Worm (Caenorhabditis elegans): Measurements from ENCODE around the gene F31F7.2.

Gene F31F7.2

DNA sequence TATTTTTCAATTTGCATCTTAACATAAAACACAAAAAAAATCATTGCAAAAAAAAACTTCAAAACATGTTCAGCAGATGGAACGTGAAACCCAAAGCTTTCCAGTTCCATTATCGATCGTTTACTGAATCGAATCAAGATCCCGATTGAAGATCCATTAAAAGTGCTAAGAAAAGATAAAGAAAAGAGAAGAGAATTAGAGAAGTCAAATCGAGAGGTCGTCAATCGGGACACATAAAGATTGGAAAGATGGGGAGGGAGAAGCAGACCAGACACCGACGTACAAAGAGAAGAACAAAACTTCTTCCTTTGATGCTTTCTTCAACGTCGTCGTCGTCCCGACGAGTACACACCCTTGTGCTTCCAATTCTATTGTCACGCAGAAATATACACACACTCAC lies 37.8 kb upstream of the F31F7.2 start (continued):
- TF ChIP-seq mdl-1 (tag; optimal IDR thresholded peaks at IDR 0.05), result peak in 1 of 2 experiments; percentile 24
- peak; percentile 3 for TF ChIP-seq ceh-28 (tag; optimal IDR thresholded peaks at IDR 0.05)
- TF ChIP-seq egl-27 (tag; optimal IDR thresholded peaks at IDR 0.05), result no peak
- TF ChIP-seq mdt-29 (GFP tag; IDR thresholded peaks at IDR 0.05), result no peak
- TF ChIP-seq unc-39 (tag; optimal IDR thresholded peaks at IDR 0.05), result no peak
- no peak for TF ChIP-seq nhr-28 (tag; optimal IDR thresholded peaks at IDR 0.05)
- TF ChIP-seq lin-15B (tag; optimal IDR thresholded peaks at IDR 0.05), result no peak
- TF ChIP-seq ztf-7 (tag; optimal IDR thresholded peaks at IDR 0.05), result no peak
- no peak for TF ChIP-seq dmd-6 (GFP tag; IDR thresholded peaks at IDR 0.05)
- TF ChIP-seq Y105C5A.15 (GFP tag; IDR thresholded peaks at IDR 0.05), result no peak

ce11 chrV:6233952-6234351 lies 36.7 kb upstream of the F31F7.2 start:
- TF ChIP-seq skn-1 (tag; optimal IDR thresholded peaks at IDR 0.05) (no peak), spr-1 (tag; optimal IDR thresholded peaks at IDR 0.05) (no peak), mxl-3 (GFP tag; optimal IDR thresholded peaks at IDR 0.05) (no peak), Y105C5A.15 (GFP tag; IDR thresholded peaks at IDR 0.05) (no peak), ces-1 (GFP tag; optimal IDR thresholded peaks at IDR 0.05) (no peak), snpc-4 (tag; optimal IDR thresholded peaks at IDR 0.05) (no peak), pha-4 (GFP tag; IDR thresholded peaks at IDR 0.05) (no peak), pha-4 (tag; optimal IDR thresholded peaks at IDR 0.05) (no peak), lin-39 (tag; optimal IDR thresholded peaks at IDR 0.05) (no peak), ceh-44 (GFP tag; IDR thresholded peaks at IDR 0.05) (no peak), unc-130 (GFP tag; optimal IDR thresholded peaks at IDR 0.05) (no peak), nhr-102 (tag; optimal IDR thresholded peaks at IDR 0.05) (no peak), daf-8 (GFP tag; IDR thresholded peaks at IDR 0.05) (no peak), fos-1 (tag; optimal IDR thresholded peaks at IDR 0.05) (no peak), F10B5.3 (tag; optimal IDR thresholded peaks at IDR 0.05) (no peak), ceh-20 (GFP tag; IDR thresholded peaks at IDR 0.05) (no peak), nhr-10 (tag; optimal IDR thresholded peaks at IDR 0.05) (no peak), nhr-28 (tag; optimal IDR thresholded peaks at IDR 0.05) (no peak), nhr-76 (tag; optimal IDR thresholded peaks at IDR 0.05) (no peak), lin-15B (tag; optimal IDR thresholded peaks at IDR 0.05) (no peak)

ce11 chrV:6234876-6235275 lies 35.8 kb upstream of the F31F7.2 start, which contains the start of gene K08B12.3:
TSS of gene K08B12.3 (plus strand) at chrV:6235176.
- no peak for TF ChIP-seq zip-11 (GFP tag; IDR thresholded peaks at IDR 0.05)
- no peak for TF ChIP-seq F10B5.3 (tag; optimal IDR thresholded peaks at IDR 0.05)
- TF ChIP-seq fkh-10 (GFP tag; optimal IDR thresholded peaks at IDR 0.05), result no peak
- TF ChIP-seq lin-38 (GFP tag; IDR thresholded peaks at IDR 0.05), result peak; percentile 51
- TF ChIP-seq pha-4 (GFP tag; IDR thresholded peaks at IDR 0.05), result no peak
- TF ChIP-seq pha-4 (tag; optimal IDR thresholded peaks at IDR 0.05), result no peak
- peak; percentile 4 for TF ChIP-seq dve-1 (tag; optimal IDR thresholded peaks at IDR 0.05; ENCODE audit: insufficient read depth)
- TF ChIP-seq nhr-28 (tag; optimal IDR thresholded peaks at IDR 0.05), result no peak
- no peak for TF ChIP-seq T26A8.4 (GFP tag; IDR thresholded peaks at IDR 0.05)
- TF ChIP-seq lsy-2 (tag; optimal IDR thresholded peaks at IDR 0.05), result peak in 1 of 2 experiments; percentile 13

DNA sequence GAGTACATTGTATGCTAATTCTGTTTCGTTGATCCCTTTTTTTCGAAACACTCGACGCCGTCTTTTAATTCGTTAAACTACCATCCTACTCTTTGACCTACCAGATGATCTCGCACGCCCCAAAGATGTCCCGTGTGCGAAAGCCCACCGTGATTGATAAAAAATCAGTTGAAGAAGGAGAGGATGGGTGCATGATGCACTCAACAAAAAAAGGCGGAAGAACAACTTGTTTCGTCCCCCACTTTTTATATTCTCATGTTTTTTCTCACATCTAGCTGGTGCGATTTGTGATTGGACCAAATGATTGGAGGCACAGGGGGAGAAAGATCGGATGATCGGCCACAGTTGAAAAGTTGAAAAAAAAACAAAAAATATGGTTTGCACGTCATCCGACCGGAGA lies 32.3 kb upstream of the F31F7.2 start:
- TF ChIP-seq hif-1 (tag; optimal IDR thresholded peaks at IDR 0.05) (peak in 1 of 2 experiments; percentile 37), mxl-3 (GFP tag; optimal IDR thresholded peaks at IDR 0.05) (peak; percentile 40), daf-16 (GFP tag; optimal IDR thresholded peaks at IDR 0.05) (no peak), daf-16 (tag; optimal IDR thresholded peaks at IDR 0.05) (peak; percentile 2), unc-62 (GFP tag; optimal IDR thresholded peaks at IDR 0.05 in 1 of 2) (peak in 1 of 2 experiments; percentile 93), unc-62 (tag; optimal IDR thresholded peaks at IDR 0.05) (no peak), aha-1 (tag) (peak; percentile 3), hlh-30 (tag; optimal IDR thresholded peaks at IDR 0.05; ENCODE audit: insufficient read depth) (peak; percentile 84), egl-27 (tag; optimal IDR thresholded peaks at IDR 0.05) (no peak), lin-29 (GFP tag; IDR thresholded peaks at IDR 0.05) (0 out of 2 replicates have a peak, but pooled peaks have one; percentile 42), nhr-28 (tag; optimal IDR thresholded peaks at IDR 0.05) (peak; percentile 48), nhr-76 (tag; optimal IDR thresholded peaks at IDR 0.05) (no peak), tra-1 (GFP tag; IDR thresholded peaks at IDR 0.05) (peak; percentile 86), hlh-11 (tag; optimal IDR thresholded peaks at IDR 0.05) (peak; percentile 83), mdl-1 (tag; optimal IDR thresholded peaks at IDR 0.05) (peak; percentile 62 to 83), nhr-25 (tag; optimal IDR thresholded peaks at IDR 0.05; ENCODE audit: borderline replicate concordance, insufficient read depth) (no peak), nhr-48 (tag; optimal IDR thresholded peaks at IDR 0.05) (peak; percentile 99), ztf-7 (tag; optimal IDR thresholded peaks at IDR 0.05) (no peak), dmd-6 (GFP tag; IDR thresholded peaks at IDR 0.05) (peak; percentile 86), tag-97 (GFP tag; IDR thresholded peaks at IDR 0.05) (no peak)
